Worm (Caenorhabditis elegans) whole organism, L2 larva: ENCODE results near the gene F13C5.2.

Experiments
- C34F6.9 ChIP-seq: fragments of 150-350 bp; optimal IDR thresholded peaks from 2 replicates; lab custom pipeline; 2014; ENCODE audit warnings: missing biosample characterization, missing genetic modification characterization
- F13H6.1 ChIP-seq: sonication (generic microtip); optimal IDR thresholded peaks from 2 replicates; lab custom pipeline; 2016; ENCODE audit warnings: missing genetic modification characterization, missing compliant biosample characterization
- R02D3.7 ChIP-seq: fragments of 150-350 bp; optimal IDR thresholded peaks from 2 replicates; lab custom pipeline; 2014; ENCODE audit warnings: missing biosample characterization, missing genetic modification characterization
- Y55F3AM.14 ChIP-seq: fragments of 200-800 bp; sonication (Bioruptor generic); optimal IDR thresholded peaks from 2 replicates; lab custom pipeline; 2018; ENCODE audit warnings: mild to moderate bottlenecking, missing genetic modification characterization, missing compliant biosample characterization
- ZK546.5 ChIP-seq: sonication (generic microtip); optimal IDR thresholded peaks from 2 replicates; lab custom pipeline; 2017; ENCODE audit warnings: missing biosample characterization, missing genetic modification characterization
- alr-1 ChIP-seq: fragments of 150-350 bp; optimal IDR thresholded peaks from 2 replicates; lab custom pipeline; 2014; ENCODE audit warnings: missing biosample characterization, missing genetic modification characterization
- aly-2 ChIP-seq: fragments of 150-350 bp; optimal IDR thresholded peaks from 2 replicates; lab custom pipeline; 2014; ENCODE audit warnings: missing biosample characterization, missing genetic modification characterization
- ama-1 ChIP-seq: fragments of 150-350 bp; optimal IDR thresholded peaks from 2 replicates; lab custom pipeline; 2018; ENCODE audit warnings: inconsistent platforms
- blmp-1 ChIP-seq: sonication (generic microtip); optimal IDR thresholded peaks from 2 replicates; lab custom pipeline; 2017; ENCODE audit warnings: missing genetic modification characterization, mild to moderate bottlenecking, missing compliant biosample characterization, antibody characterized with exemption, moderate library complexity; ENCODE audit not compliant: insufficient read depth
- ceh-16 ChIP-seq: fragments of 150-350 bp; optimal IDR thresholded peaks from 2 replicates; lab custom pipeline; 2014; ENCODE audit warnings: missing biosample characterization, missing genetic modification characterization
- ceh-82 ChIP-seq: fragments of 150-350 bp; optimal IDR thresholded peaks from 2 replicates; lab custom pipeline; 2014; ENCODE audit warnings: missing biosample characterization, missing genetic modification characterization
- crh-2 ChIP-seq: sonication (generic microtip); optimal IDR thresholded peaks from 2 replicates; lab custom pipeline; 2017; ENCODE audit warnings: missing biosample characterization, missing genetic modification characterization
- dmd-4 ChIP-seq: sonication (generic microtip); optimal IDR thresholded peaks from 2 replicates; lab custom pipeline; 2017; ENCODE audit warnings: missing biosample characterization, missing genetic modification characterization
- egl-27 ChIP-seq: sonication (generic microtip); optimal IDR thresholded peaks from 3 replicates; lab custom pipeline; 2017; ENCODE audit warnings: missing biosample characterization, missing genetic modification reagents, missing genetic modification characterization
- elt-1 ChIP-seq: fragments of 150-350 bp; optimal IDR thresholded peaks from 2 replicates; lab custom pipeline; 2014; ENCODE audit warnings: missing biosample characterization, missing genetic modification characterization
- elt-3 ChIP-seq: sonication (generic microtip); optimal IDR thresholded peaks from 2 replicates; lab custom pipeline; 2017; ENCODE audit warnings: missing biosample characterization, missing genetic modification characterization
- fos-1 ChIP-seq: fragments of 150-350 bp; optimal IDR thresholded peaks from 2 replicates; lab custom pipeline; 2014; ENCODE audit warnings: missing biosample characterization, missing genetic modification characterization
- gmeb-1 ChIP-seq: fragments of 150-350 bp; optimal IDR thresholded peaks from 2 replicates; lab custom pipeline; 2014; ENCODE audit warnings: missing biosample characterization, missing genetic modification characterization
- lin-11 ChIP-seq: fragments of 150-350 bp; sonication (generic microtip); optimal IDR thresholded peaks from 2 replicates; lab custom pipeline; 2014; ENCODE audit warnings: missing biosample characterization, missing genetic modification characterization, inconsistent platforms, mixed read lengths
- lin-13 ChIP-seq: fragments of 150-350 bp; optimal IDR thresholded peaks from 2 replicates; lab custom pipeline; 2014; ENCODE audit warnings: missing biosample characterization, missing genetic modification reagents, missing genetic modification characterization
- lin-39 ChIP-seq: fragments of 150-350 bp; optimal IDR thresholded peaks from 2 replicates; lab custom pipeline; 2014; ENCODE audit warnings: missing biosample characterization, missing genetic modification reagents, missing genetic modification characterization
- lsy-2 ChIP-seq, 2 experiments: fragments of 150-350 bp in 1 of 2; sonication (generic microtip) in 1 of 2; optimal IDR thresholded peaks; 2 replicates each; lab custom pipeline; 2014 to 2017; ENCODE audit warnings: missing biosample characterization in 2 of 2, missing genetic modification characterization in 2 of 2
- mab-5 ChIP-seq: fragments of 150-350 bp; optimal IDR thresholded peaks from 2 replicates; lab custom pipeline; 2014; ENCODE audit warnings: missing biosample characterization, missing genetic modification characterization
- mbf-1 ChIP-seq: sonication (generic microtip); optimal IDR thresholded peaks from 2 replicates; lab custom pipeline; 2017; ENCODE audit warnings: missing biosample characterization, missing genetic modification characterization
- mdl-1 ChIP-seq, 2 experiments: fragments of 150-350 bp in 1 of 2; sonication (generic microtip) in 1 of 2; optimal IDR thresholded peaks; 2 replicates each; lab custom pipeline; 2017; ENCODE audit warnings: missing biosample characterization in 2 of 2, missing genetic modification characterization in 2 of 2
- nhr-10 ChIP-seq: sonication (generic microtip); optimal IDR thresholded peaks from 2 replicates; lab custom pipeline; 2017; ENCODE audit warnings: missing biosample characterization, missing genetic modification characterization
- nhr-11 ChIP-seq: fragments of 150-350 bp; optimal IDR thresholded peaks from 2 replicates; lab custom pipeline; 2014; ENCODE audit warnings: missing biosample characterization, missing genetic modification characterization
- nhr-12 ChIP-seq: fragments of 150-350 bp; optimal IDR thresholded peaks from 2 replicates; lab custom pipeline; 2014; ENCODE audit warnings: missing biosample characterization, missing genetic modification characterization
- nhr-129 ChIP-seq: fragments of 150-350 bp; optimal IDR thresholded peaks from 2 replicates; lab custom pipeline; 2014; ENCODE audit warnings: missing biosample characterization, missing genetic modification characterization
- nhr-21 ChIP-seq: fragments of 150-350 bp; optimal IDR thresholded peaks from 2 replicates; lab custom pipeline; 2014; ENCODE audit warnings: missing biosample characterization, missing genetic modification characterization
- nhr-23 ChIP-seq: fragments of 150-350 bp; optimal IDR thresholded peaks from 2 replicates; lab custom pipeline; 2014; ENCODE audit warnings: missing biosample characterization, missing genetic modification reagents, missing genetic modification characterization
- nhr-237 ChIP-seq: fragments of 150-350 bp; optimal IDR thresholded peaks from 2 replicates; lab custom pipeline; 2014; ENCODE audit warnings: missing biosample characterization, missing genetic modification characterization
- nhr-25 ChIP-seq: fragments of 150-350 bp; sonication (generic microtip); optimal IDR thresholded peaks from 3 replicates; lab custom pipeline; 2014; ENCODE audit warnings: missing biosample characterization, missing genetic modification characterization
- nhr-6 ChIP-seq: fragments of 150-350 bp; optimal IDR thresholded peaks from 2 replicates; lab custom pipeline; 2014; ENCODE audit warnings: missing biosample characterization, missing genetic modification characterization
- nhr-77 ChIP-seq: fragments of 150-350 bp; optimal IDR thresholded peaks from 2 replicates; lab custom pipeline; 2014; ENCODE audit warnings: missing biosample characterization, missing genetic modification characterization
- peb-1 ChIP-seq: fragments of 150-350 bp; optimal IDR thresholded peaks from 2 replicates; lab custom pipeline; 2014; ENCODE audit warnings: missing biosample characterization, missing genetic modification characterization
- sem-4 ChIP-seq: fragments of 150-350 bp; optimal IDR thresholded peaks from 2 replicates; lab custom pipeline; 2014; ENCODE audit warnings: missing biosample characterization, missing genetic modification reagents, missing genetic modification characterization
- skn-1 ChIP-seq: sonication (generic microtip); optimal IDR thresholded peaks from 2 replicates; lab custom pipeline; 2017; ENCODE audit warnings: missing biosample characterization, missing genetic modification characterization
- sma-3 ChIP-seq: sonication (generic microtip); optimal IDR thresholded peaks from 2 replicates; lab custom pipeline; 2016; ENCODE audit warnings: missing genetic modification reagents, missing genetic modification characterization, missing compliant biosample characterization
- sma-9 ChIP-seq, 2 experiments: fragments of 150-350 bp in 1 of 2; sonication (generic microtip) in 1 of 2; optimal IDR thresholded peaks; 2 replicates each; lab custom pipeline; 2014 to 2016; ENCODE audit warnings: missing genetic modification characterization in 2 of 2, mild to moderate bottlenecking in 1 of 2, missing biosample characterization in 1 of 2, missing compliant biosample characterization in 1 of 2, missing genetic modification reagents in 1 of 2, moderate library complexity in 1 of 2
- snpc-4 ChIP-seq: fragments of 150-350 bp; optimal IDR thresholded peaks from 2 replicates; lab custom pipeline; 2014; ENCODE audit warnings: missing biosample characterization, missing genetic modification characterization
- unc-39 ChIP-seq: fragments of 150-350 bp; optimal IDR thresholded peaks from 2 replicates; lab custom pipeline; 2014; ENCODE audit warnings: missing biosample characterization, missing genetic modification characterization
- unc-55 ChIP-seq: fragments of 150-350 bp; sonication (generic microtip); optimal IDR thresholded peaks from 3 replicates; lab custom pipeline; 2014; ENCODE audit warnings: missing biosample characterization, missing genetic modification reagents, missing genetic modification characterization
- unc-62 ChIP-seq: fragments of 150-350 bp; optimal IDR thresholded peaks from 2 replicates; lab custom pipeline; 2014; ENCODE audit warnings: missing biosample characterization, missing genetic modification reagents, missing genetic modification characterization
- zag-1 ChIP-seq: fragments of 150-350 bp; optimal IDR thresholded peaks from 2 replicates; lab custom pipeline; 2014; ENCODE audit warnings: missing biosample characterization, missing genetic modification characterization
- ztf-1 ChIP-seq: fragments of 200-800 bp; sonication (Bioruptor generic); conservative IDR thresholded peaks from 2 replicates; pipeline ENCODE4 v1.3.6; 2022; ENCODE audit warnings: missing genetic modification characterization, missing compliant biosample characterization
- ztf-11 ChIP-seq: sonication (generic microtip); optimal IDR thresholded peaks from 2 replicates; lab custom pipeline; 2017; ENCODE audit warnings: missing biosample characterization, missing genetic modification characterization
- ztf-4 ChIP-seq: fragments of 150-350 bp; optimal IDR thresholded peaks from 2 replicates; lab custom pipeline; 2014; ENCODE audit warnings: missing biosample characterization, missing genetic modification characterization

The F13C5.2 gene

ce11 chrX:593245-593733 is 471 bp upstream of the F13C5.2 start:
- TF ChIP-seq elt-3 (tag; lab: Kevin White, UChicago) (no peak), snpc-4 (tag; lab: Kevin White, UChicago) (peak; percentile 54), nhr-129 (tag; lab: Kevin White, UChicago) (peak; percentile 98), lin-11 (tag; lab: Kevin White, UChicago) (peak; percentile 56), C34F6.9 (tag; lab: Kevin White, UChicago) (peak; percentile 92), nhr-11 (tag; lab: Kevin White, UChicago) (no peak), R02D3.7 (no peak), elt-1 (tag; lab: Kevin White, UChicago) (no peak), zag-1 (tag; lab: Kevin White, UChicago) (peak; percentile 89), sem-4 (tag; lab: Kevin White, UChicago) (peak; percentile 81), unc-39 (tag; lab: Kevin White, UChicago) (peak; percentile 12), nhr-21 (tag; lab: Kevin White, UChicago) (peak; percentile 62), mbf-1 (no peak), egl-27 (peak; percentile 63), ama-1 (lab: Kevin White, UChicago) (no peak), gmeb-1 (peak; percentile 42), F13H6.1 (tag; lab: Kevin White, UChicago) (peak; percentile 95), lin-39 (tag; lab: Kevin White, UChicago) (no peak), unc-55 (GFP tag; lab: Kevin White, UChicago) (peak; percentile 74), nhr-77 (tag; lab: Kevin White, UChicago) (no peak), peb-1 (tag; lab: Kevin White, UChicago) (peak; percentile 88), crh-2 (tag; lab: Kevin White, UChicago) (peak; percentile 88), ZK546.5 (tag; lab: Kevin White, UChicago) (no peak), mdl-1 (tag; optimal IDR thresholded peaks at IDR 0.05; lab: Kevin White, UChicago) (peak; percentile 86 to 96), nhr-25 (peak; percentile 80), sma-3 (peak; percentile 63), skn-1 (tag; lab: Kevin White, UChicago) (no peak), blmp-1 (tag; lab: Kevin White, UChicago) (peak; percentile 64), nhr-6 (tag; lab: Kevin White, UChicago) (peak; percentile 85), ztf-1 (GFP tag; lab: Robert Waterston, UW) (no peak), mab-5 (tag; lab: Kevin White, UChicago) (peak; percentile 81), ceh-82 (tag; lab: Kevin White, UChicago) (no peak), lin-13 (GFP tag; lab: Kevin White, UChicago) (peak; percentile 76), fos-1 (tag; lab: Kevin White, UChicago) (peak; percentile 84), ztf-11 (tag; lab: Kevin White, UChicago) (no peak), ceh-16 (tag; lab: Kevin White, UChicago) (peak; percentile 37), aly-2 (tag; lab: Kevin White, UChicago) (no peak), nhr-10 (tag; lab: Kevin White, UChicago) (no peak), Y55F3AM.14 (GFP tag; lab: Kevin White, UChicago) (peak; percentile 78), nhr-237 (no peak), dmd-4 (tag; lab: Kevin White, UChicago) (no peak), ztf-4 (tag; lab: Kevin White, UChicago) (peak; percentile 72), unc-62 (no peak), alr-1 (tag; lab: Kevin White, UChicago) (no peak), nhr-23 (tag; lab: Kevin White, UChicago) (peak; percentile 48), sma-9 (GFP tag; optimal IDR thresholded peaks at IDR 0.05; lab: Kevin White, UChicago) (peak; percentile 79), sma-9 (tag; optimal IDR thresholded peaks at IDR 0.05; lab: Kevin White, UChicago) (no peak), nhr-12 (tag; lab: Kevin White, UChicago) (no peak), lsy-2 (tag; optimal IDR thresholded peaks at IDR 0.05; lab: Kevin White, UChicago) (peak; percentile 61 to 76)
